Fruit fly (Drosophila melanogaster) whole organism: ENCODE data around the gene CG8907.

Source experiments
- CG8478 ChIP-seq: fragments of >200 bp; optimal IDR thresholded peaks from 2 replicates; lab custom pipeline; 2018; ENCODE audit warnings: inconsistent platforms
- Dll ChIP-seq: fragments of >200 bp; optimal IDR thresholded peaks from 2 replicates; lab custom pipeline; 2017
- EcR ChIP-seq, 2 experiments: fragments of >200 bp; optimal IDR thresholded peaks; 2 replicates each; lab custom pipeline; 2017; ENCODE audit warnings: missing biosample characterization in 2 of 2, missing genetic modification characterization in 2 of 2, missing genetic modification reagents in 2 of 2
- pan ChIP-seq: fragments of >200 bp; optimal IDR thresholded peaks from 2 replicates; lab custom pipeline; 2017
- psq ChIP-seq: fragments of >200 bp; optimal IDR thresholded peaks from 2 replicates; lab custom pipeline; 2017
- usp ChIP-seq: fragments of >200 bp; optimal IDR thresholded peaks from 2 replicates; lab custom pipeline; 2017; ENCODE audit warnings: missing biosample characterization, missing genetic modification characterization, mixed read lengths

dm6 chr3R:16972136-16972535 is 35.9 kb upstream of the CG8907 start, which contains the start of gene Abd-B:
- no peak for TF ChIP-seq psq (lab: Kevin White, UChicago)
- no peak for TF ChIP-seq usp (GFP tag; lab: Kevin White, UChicago)
- no peak for TF ChIP-seq Dll (lab: Kevin White, UChicago)
- no peak for TF ChIP-seq CG8478
- TF ChIP-seq pan (lab: Kevin White, UChicago): no peak
- no peak for TF ChIP-seq EcR (GFP tag; optimal IDR thresholded peaks at IDR 0.05; lab: Kevin White, UChicago)
